Fruit fly (Drosophila melanogaster): ENCODE measurements around the gene CG10340.

- TF ChIP-seq h (optimal IDR thresholded peaks at IDR 0.05) (no peak), psq (optimal IDR thresholded peaks at IDR 0.05) (no peak), ttk (optimal IDR thresholded peaks at IDR 0.05) (no peak), Sin3A (optimal IDR thresholded peaks at IDR 0.05) (no peak), insv (optimal IDR thresholded peaks at IDR 0.05) (no peak), Myc (optimal IDR thresholded peaks at IDR 0.05) (no peak)
Observed at dm6 chr3R:16643591-16643990, 29.4 kb upstream of the CG10340 start, which contains the start of gene Arl6IP1.
